Worm (Caenorhabditis elegans): Measurements from ENCODE around the gene nrde-1.

Gene nrde-1

DNA sequence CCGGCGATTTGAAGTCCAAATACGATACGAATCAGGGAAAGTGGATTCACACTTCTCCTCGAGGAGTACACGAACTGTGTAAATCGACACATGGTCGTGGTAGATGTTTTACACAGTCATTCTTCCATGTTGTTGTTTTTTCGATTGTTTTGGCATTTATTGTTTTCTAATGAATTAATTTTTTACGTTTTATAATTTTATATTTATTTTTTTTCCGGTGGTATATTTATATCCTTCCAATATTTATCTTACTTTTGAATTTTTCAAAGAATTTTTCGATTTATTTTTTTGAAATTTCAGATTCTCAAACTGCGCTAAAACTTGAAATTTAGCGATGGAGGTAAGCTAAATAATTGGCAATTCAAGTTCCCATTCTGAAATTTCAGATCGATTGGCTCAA lies at the start of gene nrde-1:
TSS of gene nrde-1 (plus strand) at position 301 of the 400 bp plus-strand sequence.
- TF ChIP-seq ama-1 (optimal IDR thresholded peaks at IDR 0.05): no peak
- TF ChIP-seq C08G9.2 (tag; optimal IDR thresholded peaks at IDR 0.05): no peak
- TF ChIP-seq ceh-14 (tag; optimal IDR thresholded peaks at IDR 0.05): no peak
- no peak for TF ChIP-seq C38D4.7 (GFP tag; optimal IDR thresholded peaks at IDR 0.05)
- TF ChIP-seq unc-3 (GFP tag; conservative IDR thresholded peaks at IDR 0.05): no peak
- TF ChIP-seq unc-3 (tag; optimal IDR thresholded peaks at IDR 0.05): no peak
- no peak for TF ChIP-seq ceh-31 (tag; optimal IDR thresholded peaks at IDR 0.05)
- TF ChIP-seq tbx-7 (tag; optimal IDR thresholded peaks at IDR 0.05): no peak
- TF ChIP-seq rnt-1 (tag; optimal IDR thresholded peaks at IDR 0.05): no peak
- TF ChIP-seq ceh-48 (tag; optimal IDR thresholded peaks at IDR 0.05): no peak
- TF ChIP-seq pax-1 (tag; optimal IDR thresholded peaks at IDR 0.05): no peak
- no peak for TF ChIP-seq K09A11.1 (tag; optimal IDR thresholded peaks at IDR 0.05; ENCODE audit: insufficient read depth)
- TF ChIP-seq pha-2 (tag; optimal IDR thresholded peaks at IDR 0.05): no peak
- no peak for TF ChIP-seq hlh-6 (tag; optimal IDR thresholded peaks at IDR 0.05)
- no peak for TF ChIP-seq T23F11.4 (GFP tag; optimal IDR thresholded peaks at IDR 0.05)
- TF ChIP-seq hlh-30 (tag; optimal IDR thresholded peaks at IDR 0.05; ENCODE audit: insufficient read depth): no peak
- no peak for TF ChIP-seq dmd-4 (tag; optimal IDR thresholded peaks at IDR 0.05; ENCODE audit: borderline replicate concordance)
- TF ChIP-seq sdc-2 (tag; optimal IDR thresholded peaks at IDR 0.05): no peak
- TF ChIP-seq hlh-8 (tag; optimal IDR thresholded peaks at IDR 0.05): no peak

DNA sequence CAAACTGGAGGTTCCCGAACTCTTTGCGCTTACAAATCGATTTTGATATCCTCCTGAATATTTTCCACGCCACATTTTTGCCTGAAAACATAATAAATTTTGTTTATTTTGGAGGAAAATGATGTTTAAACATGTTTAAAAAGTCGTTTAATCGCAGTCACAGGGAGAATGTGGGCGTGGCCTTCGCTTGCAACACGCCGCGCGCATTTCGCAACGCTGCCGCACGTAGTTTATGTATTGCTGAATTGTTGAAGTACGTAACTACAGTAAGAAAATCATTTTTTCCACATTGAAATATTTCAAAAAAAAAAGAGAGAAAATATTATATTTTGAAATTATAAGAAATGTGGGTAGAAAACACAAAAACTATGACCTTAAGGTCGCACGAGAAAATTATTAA lies 49.0 kb upstream of the nrde-1 start, which contains the start of gene C46F11.4:
TSS of gene C46F11.4 (minus strand) at position 81 of the 400 bp plus-strand sequence.
- peak; percentile 75 for TF ChIP-seq npax-4 (tag; optimal IDR thresholded peaks at IDR 0.05)
- TF ChIP-seq fkh-6 (tag; optimal IDR thresholded peaks at IDR 0.05): peak; percentile 77
- peak; percentile 85 for TF ChIP-seq pat-9 (tag; optimal IDR thresholded peaks at IDR 0.05)
- TF ChIP-seq F13H6.1 (tag; optimal IDR thresholded peaks at IDR 0.05): peak; percentile 76
- TF ChIP-seq sox-2 (GFP tag; IDR thresholded peaks at IDR 0.05): peak; percentile 54
- TF ChIP-seq ceh-45 (GFP tag; IDR thresholded peaks at IDR 0.05): peak; percentile 81
- TF ChIP-seq ref-2 (tag; optimal IDR thresholded peaks at IDR 0.05): peak; percentile 61
- TF ChIP-seq ceh-30 (tag; optimal IDR thresholded peaks at IDR 0.05): no peak
- peak; percentile 88 for TF ChIP-seq unc-86 (tag; optimal IDR thresholded peaks at IDR 0.05)
- no peak for TF ChIP-seq pros-1 (tag; optimal IDR thresholded peaks at IDR 0.05)
- TF ChIP-seq ceh-22 (tag; optimal IDR thresholded peaks at IDR 0.05): peak; percentile 65
- peak; percentile 85 for TF ChIP-seq ceh-2 (tag; optimal IDR thresholded peaks at IDR 0.05)
- peak; percentile 80 for TF ChIP-seq ceh-34 (tag; optimal IDR thresholded peaks at IDR 0.05)
- peak; percentile 11 for TF ChIP-seq ceh-18 (tag; optimal IDR thresholded peaks at IDR 0.05)
- TF ChIP-seq tbx-2 (tag; optimal IDR thresholded peaks at IDR 0.05): peak; percentile 92
- peak; percentile 83 for TF ChIP-seq unc-3 (GFP tag; conservative IDR thresholded peaks at IDR 0.05)
- peak; percentile 84 for TF ChIP-seq unc-3 (tag; optimal IDR thresholded peaks at IDR 0.05)
- peak; percentile 87 for TF ChIP-seq sox-4 (tag; optimal IDR thresholded peaks at IDR 0.05)
- no peak for TF ChIP-seq pax-1 (tag; optimal IDR thresholded peaks at IDR 0.05)
- TF ChIP-seq ttx-3 (tag; optimal IDR thresholded peaks at IDR 0.05): peak; percentile 88
- TF ChIP-seq ama-1 (optimal IDR thresholded peaks at IDR 0.05): no peak
- TF ChIP-seq hlh-30 (tag; optimal IDR thresholded peaks at IDR 0.05; ENCODE audit: insufficient read depth): no peak
- TF ChIP-seq gmeb-2 (tag; optimal IDR thresholded peaks at IDR 0.05): peak; percentile 88
- peak; percentile 65 for TF ChIP-seq ceh-48 (tag; optimal IDR thresholded peaks at IDR 0.05)
- TF ChIP-seq mec-3 (tag; optimal IDR thresholded peaks at IDR 0.05; ENCODE audit: borderline replicate concordance): no peak
- TF ChIP-seq ceh-24 (tag; optimal IDR thresholded peaks at IDR 0.05): peak; percentile 70
- peak; percentile 76 for TF ChIP-seq Y22D7AL.16 (tag; optimal IDR thresholded peaks at IDR 0.05)
- peak; percentile 92 for TF ChIP-seq K09A11.1 (tag; optimal IDR thresholded peaks at IDR 0.05; ENCODE audit: insufficient read depth)
- TF ChIP-seq syd-9 (tag; optimal IDR thresholded peaks at IDR 0.05): peak; percentile 75
- peak; percentile 66 for TF ChIP-seq dmd-4 (tag; optimal IDR thresholded peaks at IDR 0.05; ENCODE audit: borderline replicate concordance)
- peak; percentile 57 for TF ChIP-seq sdc-2 (tag; optimal IDR thresholded peaks at IDR 0.05)
- peak; percentile 72 for TF ChIP-seq T23F11.4 (GFP tag; optimal IDR thresholded peaks at IDR 0.05)
- peak; percentile 85 for TF ChIP-seq nfya-1 (tag; optimal IDR thresholded peaks at IDR 0.05)
- peak; percentile 87 for TF ChIP-seq K02D7.2 (tag; optimal IDR thresholded peaks at IDR 0.05)
- peak; percentile 82 for TF ChIP-seq lin-11 (tag; optimal IDR thresholded peaks at IDR 0.05)
- no peak for TF ChIP-seq dve-1 (tag; optimal IDR thresholded peaks at IDR 0.05)
- TF ChIP-seq ceh-14 (tag; optimal IDR thresholded peaks at IDR 0.05): peak; percentile 92
- TF ChIP-seq pha-2 (tag; optimal IDR thresholded peaks at IDR 0.05): peak; percentile 82
- peak; percentile 91 for TF ChIP-seq fax-1 (tag; optimal IDR thresholded peaks at IDR 0.05)
- peak; percentile 56 for TF ChIP-seq eyg-1 (tag; optimal IDR thresholded peaks at IDR 0.05)
- no peak for TF ChIP-seq pag-3 (tag; optimal IDR thresholded peaks at IDR 0.05; ENCODE audit: borderline replicate concordance)
- TF ChIP-seq madf-2 (tag; optimal IDR thresholded peaks at IDR 0.05): peak; percentile 80
- peak; percentile 1 for TF ChIP-seq lim-6 (tag; optimal IDR thresholded peaks at IDR 0.05)
